Fruit fly (Drosophila melanogaster): ENCODE measurements around the gene Top1.

The Top1 gene

DNA sequence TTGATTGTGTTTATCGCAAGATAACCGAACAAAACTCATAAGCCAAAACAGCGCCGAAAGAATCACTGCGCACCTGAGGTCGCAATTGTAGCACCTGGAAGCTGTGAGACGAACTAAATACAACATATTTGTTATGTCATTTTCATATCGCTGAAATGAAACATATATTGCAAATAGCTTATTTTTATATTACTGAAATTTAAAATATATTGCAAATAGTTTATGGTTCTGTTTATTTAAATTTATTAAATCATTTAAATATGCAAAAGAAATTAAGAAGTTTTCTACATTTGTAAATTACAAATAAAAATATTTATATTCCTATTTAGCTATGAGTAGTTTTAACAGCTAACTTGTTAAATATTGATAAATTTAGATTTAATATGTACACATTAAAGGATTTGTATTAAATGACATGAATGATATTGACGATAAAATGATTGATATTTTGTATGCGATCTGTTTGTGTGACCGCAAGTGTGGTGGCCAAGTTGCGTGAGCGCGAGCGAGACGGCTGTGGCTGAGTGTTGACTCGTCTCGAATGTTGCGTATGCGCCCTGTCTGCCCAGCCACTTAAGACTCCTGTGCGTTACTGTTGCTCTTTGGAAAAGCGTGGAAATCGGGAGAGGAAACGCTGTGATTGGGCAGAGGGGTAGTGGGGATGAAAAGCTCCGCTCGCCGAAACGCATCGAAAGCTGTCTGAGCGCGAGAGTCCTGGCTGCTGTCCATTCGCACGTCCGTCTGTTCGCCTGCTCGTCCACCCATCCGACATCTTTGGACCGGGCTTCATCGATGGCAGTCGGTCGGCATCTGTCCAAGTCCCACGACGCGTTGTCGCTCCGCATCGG lies 22.1 kb upstream of the Top1 start, which contains the start of gene gce (continued):
- TF ChIP-seq CG3065 (GFP tag; optimal IDR thresholded peaks at IDR 0.05) (no peak), E2f2 (GFP tag; IDR thresholded peaks at IDR 0.05) (peak; percentile 13; the same call in 1 of the 2 replicates), her (GFP tag; optimal IDR thresholded peaks at IDR 0.05) (no peak), CG14860 (GFP tag; IDR thresholded peaks at IDR 0.05; ENCODE audit: partially characterized antibody) (no peak), Atf-2 (GFP tag; optimal IDR thresholded peaks at IDR 0.05) (no peak), jing (GFP tag; optimal IDR thresholded peaks at IDR 0.05) (no peak), Jarid2 (GFP tag; optimal IDR thresholded peaks at IDR 0.05) (peak; percentile 19)

DNA sequence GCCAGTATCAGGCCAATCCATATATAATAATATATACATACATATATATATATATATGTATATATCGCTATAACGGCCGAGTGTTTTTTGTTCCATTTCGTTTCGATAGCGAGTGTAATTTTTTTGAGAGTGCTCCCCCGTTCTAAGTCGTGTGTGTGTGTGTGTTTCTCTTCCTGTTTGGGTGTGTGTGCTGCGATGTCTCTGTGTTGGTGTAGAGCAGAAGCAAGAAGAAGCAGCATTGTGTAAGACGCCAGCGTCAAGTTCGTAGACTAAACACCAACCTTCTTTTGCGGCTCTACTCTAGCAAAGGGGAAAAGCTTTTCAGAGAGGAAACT lies 21.3 kb upstream of the Top1 start:
- TF ChIP-seq Pdp1 (GFP tag; optimal IDR thresholded peaks at IDR 0.05) (peak in 1 of 2 experiments; percentile 94), cg (GFP tag; optimal IDR thresholded peaks at IDR 0.05) (peak; percentile 86), wdn (GFP tag; IDR thresholded peaks at IDR 0.05) (no peak), chn (GFP tag; optimal IDR thresholded peaks at IDR 0.05) (no peak), z (GFP tag; IDR thresholded peaks at IDR 0.05) (peak; percentile 87), Adf1 (GFP tag; IDR thresholded peaks at IDR 0.05) (peak; percentile 82), lola (GFP tag; optimal IDR thresholded peaks at IDR 0.05) (peak in 1 of 3 experiments; percentile 61), chinmo (GFP tag; IDR thresholded peaks at IDR 0.05; ENCODE audit: partially characterized antibody) (0 out of 4 replicates have a peak, but pooled peaks have one; percentile 7), pfk (GFP tag; optimal IDR thresholded peaks at IDR 0.05) (peak; percentile 84)

DNA sequence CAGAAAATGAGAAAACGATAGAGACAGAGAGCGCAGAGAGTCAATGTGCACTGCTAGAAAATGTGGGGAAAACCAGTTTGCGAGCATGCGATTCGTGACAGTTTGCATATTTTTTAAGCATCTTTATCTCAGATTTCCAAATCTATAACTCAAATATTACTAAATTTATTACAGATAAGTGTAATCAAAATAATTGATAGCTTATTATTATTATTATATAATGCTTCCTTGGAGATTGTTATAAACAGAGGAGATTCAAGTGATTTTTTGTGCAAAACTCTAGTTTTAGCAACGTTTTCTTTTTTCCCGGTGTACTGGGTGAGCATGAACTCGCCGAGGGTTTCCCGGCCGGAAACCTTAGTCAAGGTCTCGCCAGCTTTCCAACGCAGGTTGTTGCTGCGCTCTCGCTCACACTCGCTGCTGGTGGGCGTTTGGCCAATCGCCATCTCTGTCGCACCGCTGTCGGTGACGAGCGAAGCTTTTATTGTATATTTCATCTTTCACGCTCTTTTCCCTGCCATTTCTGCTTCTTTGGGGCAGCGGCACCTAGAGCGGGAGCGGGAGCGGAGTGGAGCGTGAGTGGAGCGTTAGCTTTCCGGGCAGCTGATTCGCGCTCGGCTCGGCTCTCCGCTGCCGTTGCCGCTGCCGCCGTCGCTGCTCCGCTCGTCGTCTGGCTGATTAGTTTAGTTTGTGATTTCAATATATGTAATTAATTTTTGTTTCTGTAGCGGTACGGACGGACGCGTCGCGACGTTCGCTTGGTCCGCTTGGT lies 20.8 kb upstream of the Top1 start:
- TF ChIP-seq CG15073 (GFP tag; optimal IDR thresholded peaks at IDR 0.05) (peak; percentile 79), lilli (GFP tag; optimal IDR thresholded peaks at IDR 0.05) (peak; percentile 92), Gsc (GFP tag; IDR thresholded peaks at IDR 0.05) (peak; percentile 95), dm (GFP tag; optimal IDR thresholded peaks at IDR 0.05) (peak; percentile 59), kah (GFP tag; optimal IDR thresholded peaks at IDR 0.05) (peak; percentile 97), CG17912 (GFP tag; optimal IDR thresholded peaks at IDR 0.05) (peak; percentile 23), HmgZ (tag; optimal IDR thresholded peaks at IDR 0.05) (peak; percentile 97), CG18011 (GFP tag; optimal IDR thresholded peaks at IDR 0.05) (peak; percentile 86), CG12219 (GFP tag; optimal IDR thresholded peaks at IDR 0.05) (peak; percentile 95), Camta (GFP tag; optimal IDR thresholded peaks at IDR 0.05) (peak; percentile 80), dan (GFP tag; IDR thresholded peaks at IDR 0.05) (peak; percentile 63; the same call in 1 of the 2 replicates), CG4282 (GFP tag; optimal IDR thresholded peaks at IDR 0.05) (peak; percentile 47), toy (GFP tag; IDR thresholded peaks at IDR 0.05) (peak; percentile 94), exex (tag; optimal IDR thresholded peaks at IDR 0.05) (peak; percentile 87), crp (GFP tag; optimal IDR thresholded peaks at IDR 0.05) (peak in 1 of 2 experiments; percentile 70), en (GFP tag; optimal IDR thresholded peaks at IDR 0.05) (peak; percentile 21), tgo (GFP tag; IDR thresholded peaks at IDR 0.05) (peak; percentile 98), btn (GFP tag; optimal IDR thresholded peaks at IDR 0.05) (no peak), CG9437 (GFP tag; optimal IDR thresholded peaks at IDR 0.05) (peak; percentile 95), Dek (tag; optimal IDR thresholded peaks at IDR 0.05) (peak; percentile 98), CG18262 (tag; optimal IDR thresholded peaks at IDR 0.05) (peak; percentile 97), vfl (GFP tag; optimal IDR thresholded peaks at IDR 0.05) (peak; percentile 78), Bdp1 (GFP tag; optimal IDR thresholded peaks at IDR 0.05) (peak; percentile 64), Dp (GFP tag; optimal IDR thresholded peaks at IDR 0.05) (peak; percentile 26), CG15269 (tag; optimal IDR thresholded peaks at IDR 0.05) (peak; percentile 98), CG8924 (tag; optimal IDR thresholded peaks at IDR 0.05) (peak; percentile 98), CG1792 (GFP tag; optimal IDR thresholded peaks at IDR 0.05) (peak; percentile 28), kni (GFP tag; optimal IDR thresholded peaks at IDR 0.05) (peak; percentile 90), Dip3 (GFP tag; optimal IDR thresholded peaks at IDR 0.05) (peak; percentile 80)
